Fruit fly (Drosophila melanogaster) S2 (cell line): ENCODE data around the gene Ilp7.

ENCODE experiments used
- CG8478 ChIP-seq: fragments of >200 bp; optimal IDR thresholded peaks from 2 replicates; lab custom pipeline; 2018
- CTCF ChIP-seq, 2 experiments: fragments of >200 bp; optimal IDR thresholded peaks; 2 replicates each; lab custom pipeline; 2018

- no peak for TF ChIP-seq CG8478
- no peak for TF ChIP-seq CTCF (optimal IDR thresholded peaks at IDR 0.05; lab: Kevin White, UChicago)
Observed at dm6 chrX:3677156-3677846, 9.9 kb downstream of the Ilp7 start.
